Fruit fly (Drosophila melanogaster) whole organism, embryonic: Measurements from ENCODE around the gene Hmr.

Source experiments
- ATbp ChIP-seq: fragments of 200-800 bp; sonication (Bioruptor generic); optimal IDR thresholded peaks from 2 replicates; lab custom pipeline; 2017; ENCODE audit warnings: missing biosample characterization, mild to moderate bottlenecking, missing genetic modification characterization, missing genetic modification reagents
- CG10209 ChIP-seq: fragments of 200-800 bp; sonication (Bioruptor generic); optimal IDR thresholded peaks from 3 replicates; lab custom pipeline; 2017; ENCODE audit warnings: missing biosample characterization, mild to moderate bottlenecking, missing genetic modification characterization, missing genetic modification reagents
- CG7556 ChIP-seq: fragments of 200-800 bp; sonication (Bioruptor generic); optimal IDR thresholded peaks from 2 replicates; lab custom pipeline; 2017; ENCODE audit warnings: missing biosample characterization, mild to moderate bottlenecking, missing genetic modification characterization
- Nf-YB ChIP-seq: fragments of 200-800 bp; sonication (Bioruptor generic); optimal IDR thresholded peaks from 3 replicates; lab custom pipeline; 2019; ENCODE audit warnings: missing biosample characterization, mild to moderate bottlenecking, missing genetic modification characterization, moderate library complexity
- ara ChIP-seq: fragments of 200-800 bp; sonication (Bioruptor generic); IDR thresholded peaks from 2 replicates; pipeline ENCODE4 v1.3.6; 2022; ENCODE audit warnings: missing biosample characterization, missing genetic modification characterization
- sc ChIP-seq, 3 experiments: fragments of >200 bp in 2 of 3; fragments of 200-800 bp in 1 of 3; sonication (Bioruptor generic) in 1 of 3; optimal IDR thresholded peaks; 2 replicates in 2 of 3; 3 replicates in 1 of 3; lab custom pipeline; 2017; ENCODE audit warnings: mild to moderate bottlenecking in 1 of 3, missing biosample characterization in 1 of 3, missing genetic modification characterization in 1 of 3, missing genetic modification reagents in 1 of 3

- no peak for TF ChIP-seq sc (optimal IDR thresholded peaks at IDR 0.05; lab: Kevin White, UChicago)
- no peak for TF ChIP-seq sc (GFP tag; optimal IDR thresholded peaks at IDR 0.05; lab: Kevin White, UChicago)
- no peak for TF ChIP-seq Nf-YB (GFP tag; lab: Kevin White, UChicago)
- TF ChIP-seq ATbp = no peak
- no peak for TF ChIP-seq ara (GFP tag; lab: Robert Waterston, UW)
- TF ChIP-seq CG10209 (GFP tag; lab: Kevin White, UChicago) = no peak
- TF ChIP-seq CG7556 (GFP tag; lab: Kevin White, UChicago) = no peak
Measured at dm6 chrX:10613568-10613967, 17.9 kb upstream of the Hmr start.
